Fruit fly (Drosophila melanogaster) whole organism: Measurements from ENCODE around the gene rpk.

Source experiments
- CG8478 ChIP-seq: fragments of >200 bp; optimal IDR thresholded peaks from 2 replicates; lab custom pipeline; 2018; ENCODE audit warnings: inconsistent platforms
- Dll ChIP-seq: fragments of >200 bp; optimal IDR thresholded peaks from 2 replicates; lab custom pipeline; 2017

DNA sequence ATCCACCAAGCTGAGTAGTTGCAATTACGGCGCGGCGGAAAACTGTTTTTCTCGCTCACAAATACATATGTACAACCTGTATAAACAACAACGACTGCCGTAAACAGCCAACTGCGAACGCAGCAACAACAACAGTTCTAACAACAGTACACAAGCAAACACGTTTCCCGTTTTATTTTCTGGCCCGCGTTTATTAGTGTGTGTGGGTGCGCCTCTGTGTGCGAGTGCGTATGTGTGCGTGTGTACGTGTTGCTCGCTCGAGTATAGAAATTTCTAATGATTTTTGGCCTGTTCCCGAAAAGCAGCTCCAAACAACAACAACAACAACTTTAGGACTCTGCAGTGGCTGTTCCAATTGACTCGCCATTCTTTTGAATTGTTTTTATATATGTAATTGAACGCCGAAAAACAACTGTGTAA, 14.2 kb downstream of the rpk start:
- TF ChIP-seq CG8478 (lab: Kevin White, UChicago): no peak
- TF ChIP-seq Dll (lab: Kevin White, UChicago): no peak
